Fruit fly (Drosophila melanogaster): ENCODE results near the gene CG33322.

CG33322 gene

dm6 chr2L:20787271-20787791, 28.7 kb downstream of the CG33322 start, which contains the start of gene Pomp (continued):
- TF ChIP-seq Mrtf (GFP tag; IDR thresholded peaks at IDR 0.05) (peak; percentile 69; the same call in 2 of the 3 replicates), CG4820 (GFP tag; optimal IDR thresholded peaks at IDR 0.05) (peak; percentile 78), CG8359 (GFP tag; optimal IDR thresholded peaks at IDR 0.05; ENCODE audit: borderline replicate concordance) (peak; percentile 49), CTCF (GFP tag; optimal IDR thresholded peaks at IDR 0.05) (peak; percentile 78), Trl (optimal IDR thresholded peaks at IDR 0.05) (no peak), Trl (GFP tag; optimal IDR thresholded peaks at IDR 0.05) (peak; percentile 67), CG3726 (GFP tag; IDR thresholded peaks at IDR 0.05) (peak; percentile 78), Ravus (GFP tag; IDR thresholded peaks at IDR 0.05) (peak; percentile 31), Hsf (GFP tag; optimal IDR thresholded peaks at IDR 0.05) (peak; percentile 77), MBD-R2 (GFP tag; IDR thresholded peaks at IDR 0.05) (peak; percentile 81), CG15514 (GFP tag; optimal IDR thresholded peaks at IDR 0.05) (peak; percentile 88), tup (GFP tag; optimal IDR thresholded peaks at IDR 0.05) (peak; percentile 72), dysf (GFP tag; IDR thresholded peaks at IDR 0.05) (peak; percentile 94), CG9932 (GFP tag; IDR thresholded peaks at IDR 0.05) (peak; percentile 85), CG6791 (GFP tag; IDR thresholded peaks at IDR 0.05; ENCODE audit: partially characterized antibody) (peak; percentile 53; the same call in 2 of the 3 replicates), CG17802 (tag; optimal IDR thresholded peaks at IDR 0.05) (peak; percentile 72), CG2712 (tag; optimal IDR thresholded peaks at IDR 0.05) (peak; percentile 92), Hey (tag; optimal IDR thresholded peaks at IDR 0.05) (no peak), Atf-2 (GFP tag; optimal IDR thresholded peaks at IDR 0.05) (peak; percentile 38), CG9727 (GFP tag; optimal IDR thresholded peaks at IDR 0.05) (peak; percentile 86), so (GFP tag; IDR thresholded peaks at IDR 0.05) (peak; percentile 89), CG4328 (GFP tag; optimal IDR thresholded peaks at IDR 0.05) (peak; percentile 6), eyg (GFP tag; optimal IDR thresholded peaks at IDR 0.05) (peak; percentile 2), CG1233 (GFP tag; optimal IDR thresholded peaks at IDR 0.05) (peak; percentile 85), CG9215 (GFP tag; IDR thresholded peaks at IDR 0.05) (peak; percentile 73), Rx (GFP tag; IDR thresholded peaks at IDR 0.05) (peak; percentile 78), slp2 (GFP tag; optimal IDR thresholded peaks at IDR 0.05) (peak; percentile 12), Ada2b (GFP tag; IDR thresholded peaks at IDR 0.05) (peak; percentile 80), al (GFP tag; IDR thresholded peaks at IDR 0.05) (peak; percentile 78), tgo (GFP tag; IDR thresholded peaks at IDR 0.05) (peak; percentile 90), ro (GFP tag; IDR thresholded peaks at IDR 0.05) (peak; percentile 66), CG2875 (GFP tag; optimal IDR thresholded peaks at IDR 0.05) (peak; percentile 80), gce (GFP tag; IDR thresholded peaks at IDR 0.05) (peak; percentile 83), sens-2 (GFP tag; IDR thresholded peaks at IDR 0.05) (peak; percentile 65), Tbp (GFP tag; optimal IDR thresholded peaks at IDR 0.05) (no peak), CG13296 (GFP tag; optimal IDR thresholded peaks at IDR 0.05) (peak; percentile 80), CG11093 (GFP tag; IDR thresholded peaks at IDR 0.05) (peak; percentile 81), Awh (GFP tag; IDR thresholded peaks at IDR 0.05) (peak; percentile 79), CG11696 (GFP tag; IDR thresholded peaks at IDR 0.05) (peak; percentile 69), fd3F (GFP tag; optimal IDR thresholded peaks at IDR 0.05) (peak; percentile 67), Dfd (GFP tag; optimal IDR thresholded peaks at IDR 0.05) (no peak), CG17328 (GFP tag; IDR thresholded peaks at IDR 0.05) (peak; percentile 89), CG10979 (tag; optimal IDR thresholded peaks at IDR 0.05) (peak; percentile 84), CG13624 (GFP tag; optimal IDR thresholded peaks at IDR 0.05) (peak; percentile 38), stwl (tag; optimal IDR thresholded peaks at IDR 0.05) (peak; percentile 92), slbo (GFP tag; IDR thresholded peaks at IDR 0.05) (peak; percentile 90), slou (GFP tag; optimal IDR thresholded peaks at IDR 0.05) (peak; percentile 81), gsb (GFP tag; IDR thresholded peaks at IDR 0.05) (peak; percentile 69), Dek (tag; optimal IDR thresholded peaks at IDR 0.05) (peak; percentile 82), chif (GFP tag; optimal IDR thresholded peaks at IDR 0.05) (peak; percentile 39 to 61), CG10565 (GFP tag; optimal IDR thresholded peaks at IDR 0.05) (peak; percentile 56), CG10267 (tag; optimal IDR thresholded peaks at IDR 0.05) (peak; percentile 86)

Data from whole organism, embryonic.